Fruit fly (Drosophila melanogaster) whole organism: Measurements from ENCODE around the gene CG5961.

Experiments
- CG8478 ChIP-seq: fragments of >200 bp; optimal IDR thresholded peaks from 2 replicates; lab custom pipeline; 2018; ENCODE audit warnings: inconsistent platforms
- Dll ChIP-seq: fragments of >200 bp; optimal IDR thresholded peaks from 2 replicates; lab custom pipeline; 2017
- EcR ChIP-seq, 2 experiments: fragments of >200 bp; optimal IDR thresholded peaks; 2 replicates each; lab custom pipeline; 2017; ENCODE audit warnings: missing biosample characterization in 2 of 2, missing genetic modification characterization in 2 of 2, missing genetic modification reagents in 2 of 2
- pan ChIP-seq: fragments of >200 bp; optimal IDR thresholded peaks from 2 replicates; lab custom pipeline; 2017
- psq ChIP-seq: fragments of >200 bp; optimal IDR thresholded peaks from 2 replicates; lab custom pipeline; 2017
- usp ChIP-seq: fragments of >200 bp; optimal IDR thresholded peaks from 2 replicates; lab custom pipeline; 2017; ENCODE audit warnings: missing biosample characterization, missing genetic modification characterization, mixed read lengths

DNA sequence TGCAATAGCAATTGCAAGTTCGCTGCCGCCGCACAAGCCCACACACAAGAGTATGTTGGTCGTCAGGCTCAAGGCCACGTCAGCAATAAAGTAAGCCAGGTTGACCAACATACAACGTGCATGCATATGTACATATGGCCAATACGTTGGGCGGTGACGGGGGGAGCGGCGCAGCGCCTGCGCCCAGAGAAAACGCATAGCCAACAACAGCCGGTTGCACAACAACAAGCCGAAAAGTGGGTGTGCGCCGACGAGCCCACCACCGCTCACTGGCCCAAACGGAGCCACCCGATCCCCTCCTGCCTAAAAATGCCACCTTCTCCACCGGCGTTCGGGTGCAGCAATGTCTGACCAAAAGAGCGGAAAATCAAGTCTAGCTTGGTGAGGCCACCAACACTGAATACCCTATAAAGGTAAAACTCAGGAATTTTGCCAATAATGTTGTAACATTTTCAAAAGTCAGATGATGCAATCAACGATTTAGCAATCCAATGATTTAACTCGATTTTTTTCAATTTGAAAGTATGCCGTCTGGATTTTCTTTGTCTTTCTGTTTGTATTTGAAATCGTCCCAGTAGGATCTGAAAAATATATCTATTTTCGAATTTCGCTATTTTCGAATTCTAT lies 8.1 kb downstream of the CG5961 start, which contains the start of gene CG5509:
- TF ChIP-seq psq (lab: Kevin White, UChicago) (no peak), EcR (GFP tag; optimal IDR thresholded peaks at IDR 0.05; lab: Kevin White, UChicago) (no peak), CG8478 (lab: Kevin White, UChicago) (no peak), pan (lab: Kevin White, UChicago) (no peak), Dll (lab: Kevin White, UChicago) (no peak), usp (GFP tag; lab: Kevin White, UChicago) (no peak)
